Fruit fly (Drosophila melanogaster) whole organism, prepupa: ENCODE measurements around the gene Mrp4.

Source experiments
- Blimp-1 ChIP-seq: fragments of 200-800 bp; sonication (Bioruptor generic); optimal IDR thresholded peaks from 3 replicates; lab custom pipeline; 2017; ENCODE audit warnings: missing biosample characterization, missing genetic modification characterization, mild to moderate bottlenecking, moderate library complexity, missing genetic modification reagents
- CG3919 ChIP-seq: fragments of 200-800 bp; sonication (Bioruptor generic); optimal IDR thresholded peaks from 3 replicates; lab custom pipeline; 2016; ENCODE audit warnings: missing biosample characterization, missing genetic modification characterization
- CG4318 ChIP-seq: fragments of 200-800 bp; sonication (Bioruptor generic); optimal IDR thresholded peaks from 3 replicates; lab custom pipeline; 2017; ENCODE audit warnings: missing biosample characterization, mild to moderate bottlenecking, missing genetic modification characterization
- CG6808 ChIP-seq: fragments of 200-800 bp; sonication (Bioruptor generic); optimal IDR thresholded peaks from 3 replicates; lab custom pipeline; 2017; ENCODE audit warnings: missing biosample characterization, missing genetic modification characterization, mild to moderate bottlenecking, moderate library complexity, missing genetic modification reagents
- CG8119 ChIP-seq: fragments of 200-800 bp; sonication (Bioruptor generic); IDR thresholded peaks from 3 replicates; pipeline ENCODE4 v1.3.6; 2022; ENCODE audit warnings: missing biosample characterization, missing genetic modification characterization
- CG9139 ChIP-seq: fragments of 200-800 bp; sonication (Bioruptor generic); optimal IDR thresholded peaks from 3 replicates; lab custom pipeline; 2017; ENCODE audit warnings: missing biosample characterization, mild to moderate bottlenecking, missing genetic modification characterization
- Ets21C ChIP-seq: fragments of 200-800 bp; sonication (Bioruptor generic); optimal IDR thresholded peaks from 3 replicates; lab custom pipeline; 2016; ENCODE audit warnings: missing biosample characterization, missing genetic modification characterization
- Lpt ChIP-seq: fragments of 200-800 bp; sonication (Bioruptor generic); optimal IDR thresholded peaks from 3 replicates; lab custom pipeline; 2016; ENCODE audit warnings: missing biosample characterization, missing genetic modification characterization
- OdsH ChIP-seq: fragments of 200-800 bp; sonication (Bioruptor generic); optimal IDR thresholded peaks from 3 replicates; lab custom pipeline; 2016; ENCODE audit warnings: missing biosample characterization, missing genetic modification characterization
- Sox102F ChIP-seq: fragments of 200-800 bp; sonication (Bioruptor generic); optimal IDR thresholded peaks from 2 replicates; lab custom pipeline; 2016; ENCODE audit warnings: missing biosample characterization, mild to moderate bottlenecking, missing genetic modification characterization
- Sox15 ChIP-seq: fragments of 200-800 bp; sonication (Bioruptor generic); optimal IDR thresholded peaks from 3 replicates; lab custom pipeline; 2016; ENCODE audit warnings: missing biosample characterization, missing genetic modification characterization
- cyc ChIP-seq: fragments of 200-800 bp; sonication (Bioruptor generic); optimal IDR thresholded peaks from 3 replicates; lab custom pipeline; 2016; ENCODE audit warnings: missing biosample characterization, missing genetic modification characterization

DNA sequence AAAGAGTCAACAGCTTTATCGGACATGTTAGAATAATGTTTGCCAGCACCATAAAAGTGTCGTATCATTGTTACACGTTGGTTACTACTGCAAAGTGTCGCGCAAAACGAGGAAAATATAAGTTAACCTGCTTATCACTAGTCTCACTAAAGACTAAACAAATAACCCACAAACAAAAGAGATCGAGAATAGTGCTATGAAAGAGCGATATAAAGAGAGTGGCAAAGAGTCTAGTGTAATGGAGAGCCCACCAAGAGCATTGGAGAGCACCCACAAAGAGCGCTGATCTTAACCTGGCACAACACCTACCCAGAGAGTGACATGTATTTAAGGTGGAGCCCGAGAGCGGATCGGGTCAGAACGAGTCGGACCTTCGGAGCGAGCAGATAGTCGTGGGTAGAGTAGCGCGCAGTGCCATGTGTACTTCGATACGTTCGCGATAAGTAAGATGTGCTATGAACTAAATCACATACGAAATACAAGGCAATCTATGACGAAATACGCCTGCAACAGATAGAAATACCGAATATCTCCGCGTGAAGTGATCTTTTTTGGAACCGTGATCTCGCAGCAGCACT lies at the start of gene Mrp4:
- TF ChIP-seq CG6808 (peak; percentile 43), Ets21C (GFP tag; lab: Kevin White, UChicago) (no peak), OdsH (no peak), CG8119 (GFP tag; lab: Robert Waterston, UW) (peak; percentile 67; the same call in 2 of the 3 replicates), CG4318 (GFP tag; lab: Kevin White, UChicago) (no peak), Sox15 (no peak), CG9139 (GFP tag; lab: Kevin White, UChicago) (peak; percentile 74), cyc (no peak), Sox102F (GFP tag; lab: Kevin White, UChicago) (no peak), Blimp-1 (GFP tag; lab: Kevin White, UChicago) (no peak), Lpt (no peak), CG3919 (GFP tag; lab: Kevin White, UChicago) (peak; percentile 32)
